Worm (Caenorhabditis elegans) whole organism, young adult: ENCODE results near the gene T20D3.5.

Experiments used
- B0035.1 ChIP-seq: sonication (generic microtip); optimal IDR thresholded peaks from 2 replicates; lab custom pipeline; 2016; ENCODE audit warnings: missing genetic modification characterization, mild to moderate bottlenecking, missing compliant biosample characterization, missing genotype, missing genetic modification reagents
- C17E4.6 ChIP-seq: fragments of 200-800 bp; sonication (Bioruptor generic); IDR thresholded peaks from 2 replicates; pipeline ENCODE4 v1.3.6; 2022; ENCODE audit warnings: missing genetic modification reagents, missing genetic modification characterization, missing compliant biosample characterization
- D2030.7 ChIP-seq: fragments of 200-800 bp; sonication (Bioruptor generic); IDR thresholded peaks from 2 replicates; pipeline ENCODE4 v1.3.6; 2022; ENCODE audit warnings: missing genetic modification reagents, missing genetic modification characterization, missing compliant biosample characterization
- F23B12.7 ChIP-seq: sonication (generic microtip); optimal IDR thresholded peaks from 2 replicates; lab custom pipeline; 2017; ENCODE audit warnings: missing genetic modification characterization, mild to moderate bottlenecking, missing compliant biosample characterization, antibody characterized with exemption, moderate library complexity; ENCODE audit not compliant: insufficient read depth
- K12H6.12 ChIP-seq: fragments of 200-800 bp; sonication (Bioruptor generic); optimal IDR thresholded peaks from 2 replicates; lab custom pipeline; 2018; ENCODE audit warnings: mild to moderate bottlenecking, missing genetic modification characterization, missing compliant biosample characterization
- Y79H2A.3 ChIP-seq: fragments of 200-800 bp; sonication (Bioruptor generic); conservative IDR thresholded peaks from 2 replicates; pipeline ENCODE4 v1.3.6; 2022; ENCODE audit warnings: missing genetic modification reagents, missing genetic modification characterization, missing compliant biosample characterization
- atf-7 ChIP-seq: sonication (generic microtip); optimal IDR thresholded peaks from 2 replicates; lab custom pipeline; 2017; ENCODE audit warnings: mild to moderate bottlenecking, missing genetic modification characterization, missing compliant biosample characterization
- attf-5 ChIP-seq: fragments of 200-800 bp; sonication (Bioruptor generic); optimal IDR thresholded peaks from 2 replicates; lab custom pipeline; 2018; ENCODE audit warnings: mild to moderate bottlenecking, missing genetic modification characterization, missing compliant biosample characterization
- cebp-1 ChIP-seq, 2 experiments: fragments of 200-800 bp in 1 of 2; sonication (Bioruptor generic) in 1 of 2; sonication (generic microtip) in 1 of 2; IDR thresholded peaks in 1 of 2; optimal IDR thresholded peaks in 1 of 2; 2 replicates each; pipeline versions ENCODE4 v1.3.6 to Lab custom; 2017 to 2022; ENCODE audit warnings: missing compliant biosample characterization in 2 of 2, missing genetic modification characterization in 2 of 2, mild to moderate bottlenecking in 1 of 2, missing genetic modification reagents in 1 of 2, moderate library complexity in 1 of 2
- ceh-100 ChIP-seq: fragments of 200-800 bp; sonication (Bioruptor generic); IDR thresholded peaks from 2 replicates; pipeline ENCODE4 v1.3.6; 2022; ENCODE audit warnings: missing genetic modification reagents, missing genetic modification characterization, missing compliant biosample characterization
- ceh-58 ChIP-seq: fragments of 200-800 bp; sonication (Bioruptor generic); IDR thresholded peaks from 2 replicates; pipeline ENCODE4 v1.3.6; 2022; ENCODE audit warnings: missing genetic modification characterization, missing compliant biosample characterization
- ceh-91 ChIP-seq: fragments of 200-800 bp; sonication (Bioruptor generic); IDR thresholded peaks from 2 replicates; pipeline ENCODE4 v1.3.6; 2022; ENCODE audit warnings: missing genetic modification reagents, missing genetic modification characterization, missing compliant biosample characterization
- dox-1 ChIP-seq: fragments of 200-800 bp; sonication (Bioruptor generic); IDR thresholded peaks from 2 replicates; pipeline ENCODE4 v1.3.6; 2022; ENCODE audit warnings: missing genetic modification reagents, missing genetic modification characterization, missing compliant biosample characterization
- dpff-1 ChIP-seq: sonication (generic microtip); optimal IDR thresholded peaks from 2 replicates; lab custom pipeline; 2017; ENCODE audit warnings: mild to moderate bottlenecking, missing genetic modification characterization, missing compliant biosample characterization
- efl-1 ChIP-seq: fragments of 150-350 bp; optimal IDR thresholded peaks from 2 replicates; lab custom pipeline; 2014; ENCODE audit warnings: missing biosample characterization, missing genetic modification reagents, missing genetic modification characterization
- egl-18 ChIP-seq: fragments of 200-800 bp; sonication (Bioruptor generic); IDR thresholded peaks from 2 replicates; pipeline ENCODE4 v1.3.6; 2022; ENCODE audit warnings: missing genetic modification reagents, missing genetic modification characterization, missing compliant biosample characterization
- egl-44 ChIP-seq: fragments of 200-800 bp; sonication (Bioruptor generic); IDR thresholded peaks from 2 replicates; pipeline ENCODE4 v1.3.6; 2022; ENCODE audit warnings: missing genetic modification reagents, missing genetic modification characterization, missing compliant biosample characterization
- ekl-4 ChIP-seq: fragments of 200-800 bp; sonication (Bioruptor generic); IDR thresholded peaks from 2 replicates; pipeline ENCODE4 v1.3.6; 2022; ENCODE audit warnings: missing genetic modification reagents, missing genetic modification characterization, missing compliant biosample characterization
- ets-4 ChIP-seq: fragments of 200-800 bp; sonication (Bioruptor generic); optimal IDR thresholded peaks from 2 replicates; lab custom pipeline; 2018; ENCODE audit warnings: mild to moderate bottlenecking, missing genetic modification characterization, missing compliant biosample characterization
- him-1 ChIP-seq: sonication (generic microtip); optimal IDR thresholded peaks from 2 replicates; lab custom pipeline; 2016; ENCODE audit warnings: missing genotype, missing genetic modification reagents, missing genetic modification characterization, missing compliant biosample characterization
- hsf-1 ChIP-seq: fragments of 200-800 bp; sonication (Bioruptor generic); IDR thresholded peaks from 2 replicates; pipeline ENCODE4 v1.3.6; 2022; ENCODE audit warnings: missing genetic modification reagents, missing genetic modification characterization, missing compliant biosample characterization
- lag-1 ChIP-seq: fragments of 200-800 bp; sonication (Bioruptor generic); IDR thresholded peaks from 2 replicates; pipeline ENCODE4 v1.3.6; 2022; ENCODE audit warnings: missing genetic modification reagents, missing genetic modification characterization, missing compliant biosample characterization
- lin-35 ChIP-seq, 3 experiments: fragments of 150-350 bp in 2 of 3; sonication (generic microtip) in 1 of 3; optimal IDR thresholded peaks; 2 replicates each; lab custom pipeline; 2014 to 2018; ENCODE audit warnings: missing biosample characterization in 3 of 3, missing genetic modification characterization in 3 of 3, missing genetic modification reagents in 3 of 3
- lin-40 ChIP-seq: sonication (generic microtip); optimal IDR thresholded peaks from 2 replicates; lab custom pipeline; 2016; ENCODE audit warnings: missing genetic modification characterization, mild to moderate bottlenecking, missing compliant biosample characterization, missing genotype, missing genetic modification reagents
- lin-54 ChIP-seq: fragments of 200-800 bp; sonication (Bioruptor generic); optimal IDR thresholded peaks from 2 replicates; lab custom pipeline; 2018; ENCODE audit warnings: mild to moderate bottlenecking, missing genetic modification characterization, missing compliant biosample characterization
- lir-1 ChIP-seq: fragments of 200-800 bp; sonication (Bioruptor generic); conservative IDR thresholded peaks from 2 replicates; pipeline ENCODE4 v1.3.6; 2022; ENCODE audit warnings: missing genetic modification reagents, missing genetic modification characterization, missing compliant biosample characterization
- lsl-1 ChIP-seq: fragments of 200-800 bp; sonication (Bioruptor generic); optimal IDR thresholded peaks from 2 replicates; lab custom pipeline; 2018; ENCODE audit warnings: mild to moderate bottlenecking, missing genetic modification characterization, moderate library complexity, missing compliant biosample characterization
- mcd-1 ChIP-seq: fragments of 200-800 bp; sonication (Bioruptor generic); IDR thresholded peaks from 2 replicates; pipeline ENCODE4 v1.3.6; 2022; ENCODE audit warnings: missing genetic modification reagents, missing genetic modification characterization, missing compliant biosample characterization
- mxl-1 ChIP-seq: sonication (generic microtip); optimal IDR thresholded peaks from 2 replicates; lab custom pipeline; 2016; ENCODE audit warnings: missing genetic modification characterization, missing compliant biosample characterization
- nhr-120 ChIP-seq: fragments of 200-800 bp; sonication (Bioruptor generic); IDR thresholded peaks from 2 replicates; pipeline ENCODE4 v1.3.6; 2022; ENCODE audit warnings: missing genetic modification characterization, missing compliant biosample characterization
- nhr-80 ChIP-seq: sonication (generic microtip); optimal IDR thresholded peaks from 2 replicates; lab custom pipeline; 2016; ENCODE audit warnings: missing genetic modification characterization, missing compliant biosample characterization
- pbrm-1 ChIP-seq: fragments of 200-800 bp; sonication (Bioruptor generic); IDR thresholded peaks from 2 replicates; pipeline ENCODE4 v1.3.6; 2022; ENCODE audit warnings: missing genetic modification reagents, missing genetic modification characterization, missing compliant biosample characterization
- rec-8 ChIP-seq, 2 experiments: sonication (generic microtip); optimal IDR thresholded peaks; 2 replicates each; lab custom pipeline; 2016; ENCODE audit warnings: mild to moderate bottlenecking in 2 of 2, missing genetic modification characterization in 2 of 2, missing genetic modification reagents in 2 of 2, missing genotype in 2 of 2, missing biosample characterization in 1 of 2, missing compliant biosample characterization in 1 of 2, moderate library complexity in 1 of 2
- repo-1 ChIP-seq: sonication (generic microtip); optimal IDR thresholded peaks from 2 replicates; lab custom pipeline; 2017; ENCODE audit warnings: mild to moderate bottlenecking, missing genetic modification characterization, missing compliant biosample characterization
- sdz-38 ChIP-seq: sonication (generic microtip); optimal IDR thresholded peaks from 2 replicates; lab custom pipeline; 2016; ENCODE audit warnings: missing genotype, missing genetic modification characterization, missing compliant biosample characterization
- snpc-1.1 ChIP-seq: sonication (generic microtip); optimal IDR thresholded peaks from 2 replicates; lab custom pipeline; 2017; ENCODE audit warnings: missing genetic modification characterization, mild to moderate bottlenecking, missing compliant biosample characterization, antibody characterized with exemption, moderate library complexity, missing genotype, missing genetic modification reagents; ENCODE audit not compliant: insufficient read depth
- snpc-1.3 ChIP-seq: sonication (generic microtip); optimal IDR thresholded peaks from 2 replicates; lab custom pipeline; 2017; ENCODE audit warnings: missing genetic modification characterization, mild to moderate bottlenecking, missing compliant biosample characterization, antibody characterized with exemption, moderate library complexity, missing genotype, missing genetic modification reagents; ENCODE audit not compliant: insufficient read depth
- snpc-3.4 ChIP-seq: sonication (generic microtip); optimal IDR thresholded peaks from 2 replicates; lab custom pipeline; 2017; ENCODE audit warnings: missing genetic modification characterization, mild to moderate bottlenecking, missing compliant biosample characterization, antibody characterized with exemption, moderate library complexity, missing genotype, missing genetic modification reagents
- tlf-1 ChIP-seq: fragments of 200-800 bp; sonication (Bioruptor generic); optimal IDR thresholded peaks from 2 replicates; lab custom pipeline; 2018; ENCODE audit warnings: mild to moderate bottlenecking, missing genetic modification characterization, missing compliant biosample characterization
- unc-62 ChIP-seq: fragments of 150-350 bp; optimal IDR thresholded peaks from 2 replicates; lab custom pipeline; 2014; ENCODE audit warnings: missing biosample characterization, missing genetic modification reagents, missing genetic modification characterization
- ztf-18 ChIP-seq: sonication (generic microtip); optimal IDR thresholded peaks from 2 replicates; lab custom pipeline; 2016; ENCODE audit warnings: missing genotype, mild to moderate bottlenecking, missing genetic modification characterization, missing compliant biosample characterization
- ztf-22 ChIP-seq: fragments of 200-800 bp; sonication (Bioruptor generic); optimal IDR thresholded peaks from 2 replicates; lab custom pipeline; 2018; ENCODE audit warnings: mild to moderate bottlenecking, missing genetic modification characterization, moderate library complexity, missing compliant biosample characterization
- ztf-6 ChIP-seq: fragments of 200-800 bp; sonication (Bioruptor generic); IDR thresholded peaks from 2 replicates; pipeline ENCODE4 v1.3.6; 2022; ENCODE audit warnings: missing genetic modification reagents, missing genetic modification characterization, missing compliant biosample characterization

T20D3.5 gene

DNA sequence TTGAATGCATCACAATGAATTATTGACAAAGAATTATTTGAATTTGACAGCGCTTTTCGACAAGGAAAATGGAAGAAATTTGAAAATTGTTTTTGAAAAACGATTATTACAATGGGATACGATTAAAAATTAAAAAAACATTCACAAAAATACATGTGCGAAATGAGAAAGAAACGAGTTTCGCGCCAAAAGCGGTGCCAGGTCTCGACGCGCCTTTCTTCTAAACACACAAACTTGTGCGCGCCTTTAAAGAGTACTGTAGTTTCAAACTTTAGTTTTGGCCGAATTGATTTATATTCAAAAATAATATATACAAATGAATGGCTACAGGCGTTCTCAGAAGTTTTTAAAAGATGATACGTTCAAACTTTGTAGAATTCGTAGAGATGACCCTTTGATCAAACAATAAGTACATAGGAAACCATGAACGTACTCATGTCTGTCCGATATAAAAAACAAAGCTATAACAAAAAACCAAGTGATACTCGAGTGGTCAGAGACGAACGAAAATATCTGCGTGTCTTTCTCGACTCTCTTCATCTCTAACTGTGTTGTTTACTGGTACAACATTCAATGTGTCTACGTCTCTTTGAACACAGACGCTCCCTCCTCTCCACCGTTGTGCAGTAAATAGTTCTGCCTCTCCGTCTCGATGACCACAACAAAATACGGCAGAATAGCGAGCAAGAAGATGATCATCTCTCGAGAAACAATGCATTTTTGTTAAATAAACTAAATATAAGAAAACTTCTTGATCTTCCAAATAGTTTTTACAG, 31.2 kb downstream of the T20D3.5 start (continued):
- TF ChIP-seq C17E4.6 (GFP tag; lab: Robert Waterston, UW), result no peak
- peak; percentile 70 for TF ChIP-seq snpc-3.4 (tag; lab: Kevin White, UChicago)
- peak; percentile 50 for TF ChIP-seq tlf-1 (GFP tag; lab: Kevin White, UChicago)
- no peak for TF ChIP-seq ets-4 (GFP tag; lab: Kevin White, UChicago)
- TF ChIP-seq dox-1 (GFP tag; lab: Robert Waterston, UW), result 0 out of 2 replicates have a peak, but pooled peaks have one; percentile 13
- TF ChIP-seq D2030.7 (GFP tag; lab: Robert Waterston, UW), result no peak; the same call in none of the 2 replicates
- TF ChIP-seq lsl-1 (GFP tag; lab: Kevin White, UChicago), result peak; percentile 90
- peak; percentile 67 for TF ChIP-seq snpc-1.3 (tag; lab: Kevin White, UChicago)
- no peak for TF ChIP-seq nhr-120
- peak; percentile 10 for TF ChIP-seq attf-5 (GFP tag; lab: Kevin White, UChicago)
- TF ChIP-seq atf-7 (tag; lab: Kevin White, UChicago), result no peak
- TF ChIP-seq sdz-38, result no peak
- 0 out of 2 replicates have a peak, but pooled peaks have one; percentile 16 for TF ChIP-seq hsf-1 (GFP tag; lab: Robert Waterston, UW)
- TF ChIP-seq ceh-58 (GFP tag; lab: Robert Waterston, UW), result no peak
- TF ChIP-seq efl-1, result peak; percentile 92
- peak; percentile 35; the same call in 1 of the 2 replicates for TF ChIP-seq mcd-1 (GFP tag; lab: Robert Waterston, UW)
- TF ChIP-seq dpff-1 (tag; lab: Kevin White, UChicago), result no peak
- TF ChIP-seq B0035.1 (tag; lab: Kevin White, UChicago), result no peak
- TF ChIP-seq ceh-100 (GFP tag; lab: Robert Waterston, UW), result no peak
- no peak for TF ChIP-seq mxl-1 (tag; lab: Kevin White, UChicago)
- no peak for TF ChIP-seq ztf-18 (tag; lab: Kevin White, UChicago)
- TF ChIP-seq pbrm-1, result no peak
- no peak for TF ChIP-seq lir-1 (GFP tag; lab: Robert Waterston, UW)
- TF ChIP-seq lin-54 (GFP tag; lab: Kevin White, UChicago), result peak; percentile 70
- peak; percentile 15 for TF ChIP-seq nhr-80 (tag; lab: Kevin White, UChicago)

DNA sequence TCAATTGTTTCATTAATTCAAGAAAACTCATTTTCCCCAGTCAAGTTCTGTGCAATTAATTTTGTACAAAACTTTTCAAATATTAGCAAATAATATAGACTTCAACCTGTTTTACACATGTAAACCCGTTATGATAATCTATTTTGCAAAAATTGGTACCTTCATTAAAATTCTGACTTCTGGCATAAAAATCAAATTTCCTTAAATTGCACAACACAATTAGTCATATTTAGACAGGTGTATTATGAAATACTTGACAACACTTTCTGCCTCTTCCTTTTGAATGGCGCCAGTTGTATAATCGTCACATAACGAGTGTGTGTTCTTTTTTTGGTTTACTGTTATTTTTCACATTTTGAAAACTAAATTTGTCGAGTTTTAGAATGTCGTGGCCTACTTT, 34.3 kb downstream of the T20D3.5 start, which contains the start of gene fbxc-58:
fbxc-58 (plus strand) TSS at position 383 of the 400 bp plus-strand sequence.
- TF ChIP-seq nhr-80 (tag; lab: Kevin White, UChicago) (peak; percentile 33), ekl-4 (GFP tag; lab: Robert Waterston, UW) (no peak), cebp-1 (GFP tag; IDR thresholded peaks at IDR 0.05; lab: Robert Waterston, UW) (peak; percentile 93), cebp-1 (tag; optimal IDR thresholded peaks at IDR 0.05; lab: Kevin White, UChicago) (peak; percentile 93), Y79H2A.3 (no peak), F23B12.7 (tag; lab: Kevin White, UChicago) (no peak), lag-1 (no peak), unc-62 (GFP tag; lab: Kevin White, UChicago) (peak; percentile 96), egl-44 (no peak)

DNA sequence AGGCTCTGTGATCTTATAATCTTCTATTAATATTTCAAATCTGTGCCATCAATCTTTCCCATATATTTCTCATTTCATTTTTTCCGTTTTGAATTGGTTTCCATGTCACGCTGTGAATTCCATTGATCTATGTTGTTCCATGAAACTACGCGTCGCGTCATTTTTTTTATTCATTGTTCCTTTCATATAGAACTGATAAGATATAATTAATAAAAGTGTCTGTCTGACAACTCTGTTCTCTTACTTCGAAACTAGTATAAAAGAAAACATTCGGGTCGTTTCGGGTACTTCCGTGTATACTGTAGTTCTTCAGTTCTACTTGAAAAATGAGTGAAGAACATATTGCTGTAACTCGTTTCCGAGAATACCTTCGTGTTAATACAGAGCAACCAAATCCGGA, 37.7 kb downstream of the T20D3.5 start, which contains the start of gene C10C5.3:
C10C5.3 (plus strand) TSS at position 301 of the 400 bp plus-strand sequence.
- TF ChIP-seq ztf-22 (GFP tag; lab: Kevin White, UChicago) (no peak), B0035.1 (tag; lab: Kevin White, UChicago) (no peak), rec-8 (tag; optimal IDR thresholded peaks at IDR 0.05; lab: Kevin White, UChicago) (no peak), snpc-1.1 (tag; lab: Kevin White, UChicago) (no peak), K12H6.12 (tag; lab: Kevin White, UChicago) (no peak), lin-35 (GFP tag; optimal IDR thresholded peaks at IDR 0.05; lab: Kevin White, UChicago) (no peak), repo-1 (tag; lab: Kevin White, UChicago) (no peak), nhr-120 (no peak), him-1 (tag; lab: Kevin White, UChicago) (no peak), sdz-38 (no peak), ceh-58 (GFP tag; lab: Robert Waterston, UW) (no peak), ztf-6 (no peak), ceh-91 (GFP tag; lab: Robert Waterston, UW) (no peak), lin-40 (tag; lab: Kevin White, UChicago) (no peak), egl-18 (GFP tag; lab: Robert Waterston, UW) (no peak)
